Worm (Caenorhabditis elegans) whole organism, L4 larva: Measurements from ENCODE around the gene hpo-30.

Experiments
- aha-1 ChIP-seq: fragments of 150-350 bp; peaks from one replicate; lab custom pipeline; 2014; ENCODE audit warnings: missing biosample characterization, missing genetic modification characterization
- ama-1 ChIP-seq: fragments of 150-350 bp; optimal IDR thresholded peaks from 2 replicates; lab custom pipeline; 2014; ENCODE audit warnings: inconsistent platforms, mixed read lengths
- ctbp-1 ChIP-seq: fragments of 200-800 bp; sonication (Bioruptor generic); IDR thresholded peaks from 2 replicates; pipeline ENCODE4 v1.3.6; 2022; ENCODE audit warnings: missing genetic modification reagents, missing genetic modification characterization, missing compliant biosample characterization
- daf-12 ChIP-seq: fragments of 150-350 bp; optimal IDR thresholded peaks from 2 replicates; lab custom pipeline; 2014; ENCODE audit warnings: missing biosample characterization, missing genetic modification reagents, missing genetic modification characterization
- duxl-1 ChIP-seq: sonication (generic microtip); optimal IDR thresholded peaks from 2 replicates; lab custom pipeline; 2016; ENCODE audit warnings: mild to moderate bottlenecking, missing genetic modification characterization, moderate library complexity, missing compliant biosample characterization; ENCODE audit not compliant: poor library complexity
- lin-13 ChIP-seq: fragments of 150-350 bp; optimal IDR thresholded peaks from 2 replicates; lab custom pipeline; 2014; ENCODE audit warnings: missing biosample characterization, missing genetic modification reagents, missing genetic modification characterization
- mep-1 ChIP-seq: fragments of 150-350 bp; sonication (generic microtip); optimal IDR thresholded peaks from 3 replicates; lab custom pipeline; 2014; ENCODE audit warnings: missing biosample characterization, missing genetic modification characterization
- unc-130 ChIP-seq: sonication (generic microtip); optimal IDR thresholded peaks from 2 replicates; lab custom pipeline; 2016; ENCODE audit warnings: missing genetic modification reagents, missing genetic modification characterization, missing compliant biosample characterization

- TF ChIP-seq duxl-1: peak; percentile 84
- TF ChIP-seq daf-12: no peak
- peak; percentile 79; the same call in 1 of the 2 replicates for TF ChIP-seq ctbp-1 (GFP tag; lab: Robert Waterston, UW)
- peak; percentile 71 for TF ChIP-seq lin-13
- peak; percentile 86 for TF ChIP-seq aha-1 (tag; lab: Kevin White, UChicago)
- peak; percentile 95 for TF ChIP-seq mep-1
- peak; percentile 4 for TF ChIP-seq unc-130 (GFP tag; lab: Kevin White, UChicago)
- TF ChIP-seq ama-1: peak; percentile 3
These were observed 33.3 kb upstream of the hpo-30 start, which contains the start of gene tomm-20 for ce11 chrV:12343419-12343969.
